Fruit fly (Drosophila melanogaster) whole organism, embryonic: ENCODE measurements around the gene mRpS11.

ENCODE experiments used
- Adf1 ChIP-seq: fragments of 200-800 bp; sonication (Bioruptor generic); IDR thresholded peaks from 2 replicates; pipeline ENCODE4 v1.3.6; 2022; ENCODE audit warnings: missing biosample characterization, missing genetic modification characterization
- CG10209 ChIP-seq: fragments of 200-800 bp; sonication (Bioruptor generic); optimal IDR thresholded peaks from 3 replicates; lab custom pipeline; 2017; ENCODE audit warnings: missing biosample characterization, mild to moderate bottlenecking, missing genetic modification characterization, missing genetic modification reagents
- CG11696 ChIP-seq: fragments of 200-800 bp; sonication (Bioruptor generic); IDR thresholded peaks from 2 replicates; pipeline ENCODE4 v1.3.6; 2022; ENCODE audit warnings: missing biosample characterization, missing genetic modification characterization
- CG12104 ChIP-seq: fragments of 200-800 bp; sonication (Bioruptor generic); optimal IDR thresholded peaks from 3 replicates; lab custom pipeline; 2016; ENCODE audit warnings: missing biosample characterization, missing genetic modification characterization
- CG12219 ChIP-seq: fragments of 200-800 bp; sonication (Bioruptor generic); optimal IDR thresholded peaks from 3 replicates; lab custom pipeline; 2018; ENCODE audit warnings: missing biosample characterization, mild to moderate bottlenecking, missing genetic modification characterization
- CG13287 ChIP-seq: fragments of 200-800 bp; sonication (Bioruptor generic); IDR thresholded peaks from 2 replicates; pipeline ENCODE4 v1.3.6; 2022; ENCODE audit warnings: missing biosample characterization, missing genetic modification characterization; ENCODE audit not compliant: partially characterized antibody
- CG13296 ChIP-seq: fragments of 200-800 bp; sonication (Bioruptor generic); optimal IDR thresholded peaks from 3 replicates; lab custom pipeline; 2018; ENCODE audit warnings: missing biosample characterization, mild to moderate bottlenecking, missing genetic modification characterization
- CG14441 ChIP-seq: fragments of 200-800 bp; sonication (Bioruptor generic); IDR thresholded peaks from 2 replicates; pipeline ENCODE4 v1.3.6; 2022; ENCODE audit warnings: missing biosample characterization, missing genetic modification characterization
- CG15696 ChIP-seq: fragments of 200-800 bp; sonication (Bioruptor generic); optimal IDR thresholded peaks from 2 replicates; lab custom pipeline; 2019; ENCODE audit warnings: missing biosample characterization, mild to moderate bottlenecking, missing genetic modification characterization, moderate library complexity
- CG16813 ChIP-seq: fragments of 200-800 bp; sonication (Bioruptor generic); IDR thresholded peaks from 3 replicates; pipeline ENCODE4 v1.3.6; 2022; ENCODE audit warnings: missing biosample characterization, missing genetic modification characterization; ENCODE audit not compliant: partially characterized antibody
- CG16815 ChIP-seq: fragments of 200-800 bp; sonication (Bioruptor generic); optimal IDR thresholded peaks from 3 replicates; lab custom pipeline; 2017; ENCODE audit warnings: missing biosample characterization, mild to moderate bottlenecking, missing genetic modification characterization
- CG17568 ChIP-seq: fragments of 200-800 bp; sonication (Bioruptor generic); optimal IDR thresholded peaks from 2 replicates; lab custom pipeline; 2018; ENCODE audit warnings: missing biosample characterization, mild to moderate bottlenecking, missing genetic modification characterization, moderate library complexity
- CG18599 ChIP-seq: fragments of 200-800 bp; sonication (Bioruptor generic); optimal IDR thresholded peaks from 3 replicates; lab custom pipeline; 2017; ENCODE audit warnings: missing biosample characterization, missing genetic modification characterization, mild to moderate bottlenecking, moderate library complexity, missing genetic modification reagents
- CG2889 ChIP-seq: fragments of 200-800 bp; sonication (Bioruptor generic); IDR thresholded peaks from 3 replicates; pipeline ENCODE4 v1.3.6; 2022; ENCODE audit warnings: missing biosample characterization, missing genetic modification characterization
- CG3163 ChIP-seq: fragments of 200-800 bp; sonication (Bioruptor generic); optimal IDR thresholded peaks from 3 replicates; lab custom pipeline; 2016; ENCODE audit warnings: missing biosample characterization, missing genetic modification characterization
- CG3407 ChIP-seq: fragments of 200-800 bp; sonication (Bioruptor generic); optimal IDR thresholded peaks from 2 replicates; lab custom pipeline; 2018; ENCODE audit warnings: missing biosample characterization, mild to moderate bottlenecking, missing genetic modification characterization
- CG34376 ChIP-seq: fragments of 200-800 bp; sonication (Bioruptor generic); optimal IDR thresholded peaks from 2 replicates; lab custom pipeline; 2018; ENCODE audit warnings: missing biosample characterization, mild to moderate bottlenecking, missing genetic modification characterization
- CG3726 ChIP-seq: fragments of 200-800 bp; sonication (Bioruptor generic); IDR thresholded peaks from 3 replicates; pipeline ENCODE4, ENCODE4 v1.3.6; 2022; ENCODE audit warnings: missing biosample characterization, missing genetic modification characterization
- CG42726 ChIP-seq: fragments of 200-800 bp; sonication (Bioruptor generic); IDR thresholded peaks from 2 replicates; pipeline ENCODE4 v1.3.6; 2022; ENCODE audit warnings: missing biosample characterization, missing genetic modification characterization; ENCODE audit not compliant: partially characterized antibody
- CG4730 ChIP-seq: fragments of 200-800 bp; sonication (Bioruptor generic); IDR thresholded peaks from 2 replicates; pipeline ENCODE4 v1.3.6; 2022; ENCODE audit warnings: missing biosample characterization, missing genetic modification characterization
- CG6683 ChIP-seq: fragments of 200-800 bp; sonication (Bioruptor generic); optimal IDR thresholded peaks from 2 replicates; lab custom pipeline; 2017; ENCODE audit warnings: missing biosample characterization, mild to moderate bottlenecking, missing genetic modification characterization, missing genetic modification reagents
- CG6791 ChIP-seq: fragments of 200-800 bp; sonication (Bioruptor generic); IDR thresholded peaks from 3 replicates; pipeline ENCODE4 v1.3.6; 2022; ENCODE audit warnings: missing biosample characterization, missing genetic modification characterization; ENCODE audit not compliant: partially characterized antibody
- CG8944 ChIP-seq: fragments of 200-800 bp; sonication (Bioruptor generic); optimal IDR thresholded peaks from 3 replicates; lab custom pipeline; 2016; ENCODE audit warnings: missing biosample characterization, missing genetic modification characterization
- CrebB ChIP-seq: fragments of 200-800 bp; sonication (Bioruptor generic); optimal IDR thresholded peaks from 3 replicates; lab custom pipeline; 2018; ENCODE audit warnings: missing biosample characterization, mild to moderate bottlenecking, missing genetic modification characterization
- Ets97D ChIP-seq: fragments of 200-800 bp; sonication (Bioruptor generic); optimal IDR thresholded peaks from 3 replicates; lab custom pipeline; 2016; ENCODE audit warnings: missing biosample characterization, missing genetic modification characterization
- Fer2 ChIP-seq: fragments of 200-800 bp; sonication (Bioruptor generic); optimal IDR thresholded peaks from 2 replicates; lab custom pipeline; 2018; ENCODE audit warnings: missing biosample characterization, mild to moderate bottlenecking, missing genetic modification characterization, moderate library complexity
- Hr3 ChIP-seq: fragments of 200-800 bp; sonication (Bioruptor generic); optimal IDR thresholded peaks from 3 replicates; lab custom pipeline; 2016; ENCODE audit warnings: missing biosample characterization, missing genetic modification characterization
- Max ChIP-seq: fragments of 200-800 bp; sonication (Bioruptor generic); optimal IDR thresholded peaks from 2 replicates; lab custom pipeline; 2016; ENCODE audit warnings: missing biosample characterization, mild to moderate bottlenecking, missing genetic modification characterization
- Rx ChIP-seq: fragments of 200-800 bp; sonication (Bioruptor generic); IDR thresholded peaks from 2 replicates; pipeline ENCODE4 v1.3.6; 2022; ENCODE audit warnings: missing biosample characterization, missing genetic modification characterization
- Tbp ChIP-seq: fragments of >200 bp; optimal IDR thresholded peaks from 2 replicates; lab custom pipeline; 2018; ENCODE audit warnings: missing biosample characterization, missing genetic modification characterization
- amos ChIP-seq: fragments of 200-800 bp; sonication (Bioruptor generic); IDR thresholded peaks from 2 replicates; pipeline ENCODE4 v1.3.6; 2022; ENCODE audit warnings: missing biosample characterization, missing genetic modification characterization; ENCODE audit not compliant: partially characterized antibody
- bbx ChIP-seq: fragments of 200-800 bp; sonication (Bioruptor generic); IDR thresholded peaks from 2 replicates; pipeline ENCODE4 v1.3.6; 2022; ENCODE audit warnings: missing biosample characterization, missing genetic modification characterization; ENCODE audit not compliant: partially characterized antibody
- chif ChIP-seq, 2 experiments: fragments of 200-800 bp; sonication (Bioruptor generic); optimal IDR thresholded peaks; 3 replicates each; lab custom pipeline; 2016; ENCODE audit warnings: missing biosample characterization in 2 of 2, missing genetic modification characterization in 2 of 2
- croc ChIP-seq: fragments of 200-800 bp; sonication (Bioruptor generic); conservative IDR thresholded peaks from 3 replicates; pipeline ENCODE4 v1.3.6; 2022; ENCODE audit warnings: missing biosample characterization, missing genetic modification characterization
- danr ChIP-seq: fragments of 200-800 bp; sonication (Bioruptor generic); IDR thresholded peaks from 2 replicates; pipeline ENCODE4 v1.3.6; 2022; ENCODE audit warnings: missing biosample characterization, missing genetic modification characterization
- dimm ChIP-seq: fragments of 200-800 bp; sonication (Bioruptor generic); IDR thresholded peaks from 2 replicates; pipeline ENCODE4 v1.3.6; 2022; ENCODE audit warnings: missing biosample characterization, missing genetic modification characterization
- dpn ChIP-seq, 2 experiments: fragments of 200-800 bp; sonication (Bioruptor generic); optimal IDR thresholded peaks; 3 replicates each; lab custom pipeline; 2016; ENCODE audit warnings: missing biosample characterization in 2 of 2, missing genetic modification characterization in 2 of 2
- esg ChIP-seq: fragments of 200-800 bp; sonication (Bioruptor generic); conservative IDR thresholded peaks from 2 replicates; pipeline ENCODE4 v1.3.6; 2022; ENCODE audit warnings: missing biosample characterization, missing genetic modification characterization
- fd102C ChIP-seq: fragments of 200-800 bp; sonication (Bioruptor generic); optimal IDR thresholded peaks from 2 replicates; lab custom pipeline; 2018; ENCODE audit warnings: missing biosample characterization, mild to moderate bottlenecking, missing genetic modification characterization, moderate library complexity
- gcm ChIP-seq: fragments of 200-800 bp; sonication (Bioruptor generic); optimal IDR thresholded peaks from 2 replicates; lab custom pipeline; 2019; ENCODE audit warnings: missing biosample characterization, mild to moderate bottlenecking, missing genetic modification characterization, moderate library complexity
- gsb-n ChIP-seq: fragments of 200-800 bp; sonication (Bioruptor generic); optimal IDR thresholded peaks from 3 replicates; lab custom pipeline; 2018; ENCODE audit warnings: missing biosample characterization, mild to moderate bottlenecking, missing genetic modification characterization
- lov ChIP-seq, 2 experiments: fragments of 200-800 bp in 1 of 2; fragments of >200 bp in 1 of 2; sonication (Bioruptor generic) in 1 of 2; IDR thresholded peaks in 1 of 2; optimal IDR thresholded peaks in 1 of 2; 2 replicates in 1 of 2; 3 replicates in 1 of 2; pipeline versions ENCODE4 v1.3.6 to Lab custom; 2017 to 2022; ENCODE audit warnings: missing biosample characterization in 1 of 2, missing genetic modification characterization in 1 of 2
- luna ChIP-seq: fragments of 200-800 bp; sonication (Bioruptor generic); optimal IDR thresholded peaks from 2 replicates; lab custom pipeline; 2016; ENCODE audit warnings: missing biosample characterization, missing genetic modification characterization
- nau ChIP-seq: fragments of 200-800 bp; sonication (Bioruptor generic); optimal IDR thresholded peaks from 3 replicates; lab custom pipeline; 2017; ENCODE audit warnings: missing biosample characterization, mild to moderate bottlenecking, missing genetic modification characterization, missing genetic modification reagents
- rib ChIP-seq: fragments of 200-800 bp; sonication (Bioruptor generic); IDR thresholded peaks from 2 replicates; pipeline ENCODE4 v1.3.6; 2022; ENCODE audit warnings: missing biosample characterization, missing genetic modification characterization
- run ChIP-seq: fragments of 200-800 bp; sonication (Bioruptor generic); optimal IDR thresholded peaks from 3 replicates; lab custom pipeline; 2018; ENCODE audit warnings: missing biosample characterization, mild to moderate bottlenecking, missing genetic modification characterization
- seq ChIP-seq: fragments of 200-800 bp; sonication (Bioruptor generic); IDR thresholded peaks from 2 replicates; pipeline ENCODE4 v1.3.6; 2022; ENCODE audit warnings: missing biosample characterization, missing genetic modification characterization
- tap ChIP-seq: fragments of 200-800 bp; optimal IDR thresholded peaks from 3 replicates; lab custom pipeline; 2019; ENCODE audit warnings: missing biosample characterization, mild to moderate bottlenecking, missing genetic modification characterization, moderate library complexity
- wor ChIP-seq: fragments of 200-800 bp; sonication (Bioruptor generic); IDR thresholded peaks from 2 replicates; pipeline ENCODE4 v1.3.6; 2022; ENCODE audit warnings: missing biosample characterization, missing genetic modification characterization

mRpS11 gene

dm6 chr3R:17079859-17080255 lies 7.3 kb downstream of the mRpS11 start, which contains the start of the genes Keap1 and kuk (continued):
- TF ChIP-seq Max (GFP tag; lab: Kevin White, UChicago) = peak; percentile 89
- TF ChIP-seq CG16815 (GFP tag; lab: Kevin White, UChicago) = peak; percentile 16
- 0 out of 2 replicates have a peak, but pooled peaks have one; percentile 0 for TF ChIP-seq seq (GFP tag; lab: Robert Waterston, UW)
- peak; percentile 43 for TF ChIP-seq CG18599 (GFP tag; lab: Kevin White, UChicago)
- peak; percentile 84 for TF ChIP-seq amos (GFP tag; lab: Robert Waterston, UW)
- no peak for TF ChIP-seq esg
- TF ChIP-seq run (tag; lab: Kevin White, UChicago) = no peak
- TF ChIP-seq CG3726 (GFP tag; lab: Robert Waterston, UW) = no peak
- TF ChIP-seq gcm (GFP tag; lab: Kevin White, UChicago) = no peak
- no peak for TF ChIP-seq dimm (GFP tag; lab: Robert Waterston, UW)
- peak; percentile 46 for TF ChIP-seq CG3163
- TF ChIP-seq croc (GFP tag; lab: Robert Waterston, UW) = 0 out of 3 replicates have a peak, but pooled peaks have one; percentile 15
- TF ChIP-seq dpn (GFP tag; optimal IDR thresholded peaks at IDR 0.05; lab: Kevin White, UChicago) = peak; percentile 65 to 71
- no peak for TF ChIP-seq CG34376
- TF ChIP-seq tap = no peak
- peak; percentile 56 for TF ChIP-seq gsb-n (tag; lab: Kevin White, UChicago)
- no peak for TF ChIP-seq CG11696
- TF ChIP-seq CG12219 = no peak
- TF ChIP-seq CG13296 (GFP tag; lab: Kevin White, UChicago) = no peak
- TF ChIP-seq Hr3 (GFP tag; lab: Kevin White, UChicago) = peak; percentile 64
- peak; percentile 75 for TF ChIP-seq CG6791
- peak; percentile 11 for TF ChIP-seq CG8944 (GFP tag; lab: Kevin White, UChicago)
- no peak for TF ChIP-seq CG4730 (GFP tag; lab: Robert Waterston, UW)
- TF ChIP-seq Ets97D (GFP tag; lab: Kevin White, UChicago) = peak; percentile 90
- TF ChIP-seq Tbp (GFP tag; lab: Kevin White, UChicago) = peak; percentile 20
- peak; percentile 46 for TF ChIP-seq Fer2 (tag; lab: Kevin White, UChicago)
- peak; percentile 44 to 65 for TF ChIP-seq chif (GFP tag; optimal IDR thresholded peaks at IDR 0.05; lab: Kevin White, UChicago)
- TF ChIP-seq CG2889 (GFP tag; lab: Robert Waterston, UW) = 0 out of 3 replicates have a peak, but pooled peaks have one; percentile 4
- no peak for TF ChIP-seq lov (optimal IDR thresholded peaks at IDR 0.05; lab: Kevin White, UChicago)
- no peak for TF ChIP-seq lov (GFP tag; IDR thresholded peaks at IDR 0.05; lab: Robert Waterston, UW)
- TF ChIP-seq fd102C = no peak
- peak; percentile 5; the same call in 1 of the 2 replicates for TF ChIP-seq Rx (GFP tag; lab: Robert Waterston, UW)
- peak; percentile 57; the same call in 1 of the 2 replicates for TF ChIP-seq CG14441 (GFP tag; lab: Robert Waterston, UW)
- TF ChIP-seq CG10209 (GFP tag; lab: Kevin White, UChicago) = peak; percentile 41
- no peak for TF ChIP-seq CrebB (tag; lab: Kevin White, UChicago)
- TF ChIP-seq CG12104 = peak; percentile 51
- peak; percentile 91 for TF ChIP-seq CG13287 (GFP tag; lab: Robert Waterston, UW)
- TF ChIP-seq CG3407 (GFP tag; lab: Kevin White, UChicago) = peak; percentile 36
- 0 out of 2 replicates have a peak, but pooled peaks have one; percentile 20 for TF ChIP-seq danr (GFP tag; lab: Robert Waterston, UW)
- TF ChIP-seq CG16813 (GFP tag; lab: Robert Waterston, UW) = peak; percentile 78
- TF ChIP-seq Adf1 (GFP tag; lab: Robert Waterston, UW) = no peak
- TF ChIP-seq CG17568 (GFP tag; lab: Kevin White, UChicago) = no peak
- TF ChIP-seq CG6683 (GFP tag; lab: Kevin White, UChicago) = no peak
- TF ChIP-seq luna (GFP tag; lab: Kevin White, UChicago) = peak; percentile 35
- 0 out of 2 replicates have a peak, but pooled peaks have one; percentile 17 for TF ChIP-seq rib (GFP tag; lab: Robert Waterston, UW)
- TF ChIP-seq bbx (GFP tag; lab: Robert Waterston, UW) = peak; percentile 77
- no peak for TF ChIP-seq wor (GFP tag; lab: Robert Waterston, UW)
- TF ChIP-seq nau (GFP tag; lab: Kevin White, UChicago) = no peak
- peak; percentile 84 for TF ChIP-seq CG42726
- TF ChIP-seq CG15696 (tag; lab: Kevin White, UChicago) = peak; percentile 32
